Worm (Caenorhabditis elegans) whole organism, L4 larva: Measurements from ENCODE around the gene F01F1.3.

Experiments
- F37D6.2 ChIP-seq: sonication (generic microtip); optimal IDR thresholded peaks from 2 replicates; lab custom pipeline; 2016; ENCODE audit warnings: mild to moderate bottlenecking, missing genetic modification characterization, missing compliant biosample characterization
- T20F7.1 ChIP-seq: fragments of 200-800 bp; sonication (Bioruptor generic); optimal IDR thresholded peaks from 2 replicates; lab custom pipeline; 2018; ENCODE audit warnings: mild to moderate bottlenecking, missing genetic modification characterization, missing compliant biosample characterization
- T26A8.4 ChIP-seq: fragments of 200-800 bp; sonication (Bioruptor generic); IDR thresholded peaks from 2 replicates; pipeline ENCODE4 v1.3.6; 2022; ENCODE audit warnings: missing genetic modification characterization, missing compliant biosample characterization
- Y105C5A.15 ChIP-seq: fragments of 200-800 bp; sonication (Bioruptor generic); IDR thresholded peaks from 2 replicates; pipeline ENCODE4 v1.3.6; 2022; ENCODE audit warnings: missing genetic modification characterization, missing compliant biosample characterization
- Y48G9A.11 ChIP-seq: fragments of 200-800 bp; sonication (Bioruptor generic); IDR thresholded peaks from 2 replicates; pipeline ENCODE4 v1.3.6; 2022; ENCODE audit warnings: missing genetic modification reagents, missing genetic modification characterization, missing compliant biosample characterization
- Y5F2A.4 ChIP-seq: fragments of 200-800 bp; sonication (Bioruptor generic); optimal IDR thresholded peaks from 2 replicates; lab custom pipeline; 2018; ENCODE audit warnings: mild to moderate bottlenecking, missing genetic modification characterization, missing compliant biosample characterization
- ZK546.5 ChIP-seq, 2 experiments: sonication (generic microtip); optimal IDR thresholded peaks; 2 replicates each; lab custom pipeline; 2017; ENCODE audit warnings: missing biosample characterization in 2 of 2, missing genetic modification characterization in 2 of 2
- aly-2 ChIP-seq: sonication (generic microtip); optimal IDR thresholded peaks from 2 replicates; lab custom pipeline; 2018; ENCODE audit warnings: missing biosample characterization, missing genetic modification characterization
- arid-1 ChIP-seq: fragments of 200-800 bp; sonication (Bioruptor generic); conservative IDR thresholded peaks from 2 replicates; pipeline ENCODE4 v1.3.6; 2022; ENCODE audit warnings: missing genetic modification reagents, missing genetic modification characterization, missing compliant biosample characterization
- ceh-62 ChIP-seq: sonication (generic microtip); optimal IDR thresholded peaks from 2 replicates; lab custom pipeline; 2017; ENCODE audit warnings: missing biosample characterization, missing genetic modification characterization
- ctbp-1 ChIP-seq: fragments of 200-800 bp; sonication (Bioruptor generic); IDR thresholded peaks from 2 replicates; pipeline ENCODE4 v1.3.6; 2022; ENCODE audit warnings: missing genetic modification reagents, missing genetic modification characterization, missing compliant biosample characterization
- daf-12 ChIP-seq: fragments of 150-350 bp; optimal IDR thresholded peaks from 2 replicates; lab custom pipeline; 2014; ENCODE audit warnings: missing biosample characterization, missing genetic modification reagents, missing genetic modification characterization
- daf-16 ChIP-seq, 3 experiments: sonication (generic microtip); optimal IDR thresholded peaks; 2 replicates each; lab custom pipeline; 2016 to 2017; ENCODE audit warnings: missing genetic modification characterization in 3 of 3, missing genetic modification reagents in 3 of 3, mild to moderate bottlenecking in 2 of 3, missing compliant biosample characterization in 2 of 3, missing biosample characterization in 1 of 3, moderate library complexity in 1 of 3
- dmd-6 ChIP-seq: fragments of 200-800 bp; sonication (Bioruptor generic); IDR thresholded peaks from 2 replicates; pipeline ENCODE4 v1.3.6; 2022; ENCODE audit warnings: missing genetic modification reagents, missing genetic modification characterization, missing compliant biosample characterization
- dmd-8 ChIP-seq: fragments of 200-800 bp; sonication (Bioruptor generic); IDR thresholded peaks from 2 replicates; pipeline ENCODE4 v1.3.6; 2022; ENCODE audit warnings: missing genetic modification characterization, missing compliant biosample characterization
- duxl-1 ChIP-seq: sonication (generic microtip); optimal IDR thresholded peaks from 2 replicates; lab custom pipeline; 2016; ENCODE audit warnings: mild to moderate bottlenecking, missing genetic modification characterization, moderate library complexity, missing compliant biosample characterization; ENCODE audit not compliant: poor library complexity
- dve-1 ChIP-seq: sonication (generic microtip); optimal IDR thresholded peaks from 2 replicates; lab custom pipeline; 2017; ENCODE audit warnings: antibody characterized with exemption, mild to moderate bottlenecking, missing genetic modification characterization, missing compliant biosample characterization; ENCODE audit not compliant: insufficient read depth
- egl-43 ChIP-seq: fragments of 200-800 bp; sonication (Bioruptor generic); IDR thresholded peaks from 2 replicates; pipeline ENCODE4 v1.3.6; 2022; ENCODE audit warnings: missing genetic modification reagents, missing genetic modification characterization, missing compliant biosample characterization
- fkh-10 ChIP-seq: fragments of 150-350 bp; optimal IDR thresholded peaks from 2 replicates; lab custom pipeline; 2014; ENCODE audit warnings: missing biosample characterization, missing genetic modification reagents, missing genetic modification characterization
- hmg-1.1 ChIP-seq: fragments of 200-800 bp; sonication (Bioruptor generic); IDR thresholded peaks from 2 replicates; pipeline ENCODE4 v1.3.6; 2022; ENCODE audit warnings: missing genetic modification reagents, missing genetic modification characterization, missing compliant biosample characterization
- jun-1 ChIP-seq: fragments of 150-350 bp; optimal IDR thresholded peaks from 2 replicates; lab custom pipeline; 2014; ENCODE audit warnings: missing biosample characterization, missing genetic modification reagents, missing genetic modification characterization
- lin-38 ChIP-seq: fragments of 200-800 bp; sonication (Bioruptor generic); IDR thresholded peaks from 2 replicates; pipeline ENCODE4 v1.3.6; 2022; ENCODE audit warnings: missing genetic modification reagents, missing genetic modification characterization, missing compliant biosample characterization
- lir-3 ChIP-seq: sonication (generic microtip); optimal IDR thresholded peaks from 2 replicates; lab custom pipeline; 2016; ENCODE audit warnings: mild to moderate bottlenecking, missing genetic modification characterization, missing compliant biosample characterization
- mdl-1 ChIP-seq, 2 experiments: fragments of 150-350 bp in 1 of 2; sonication (generic microtip) in 1 of 2; optimal IDR thresholded peaks; 2 replicates each; lab custom pipeline; 2014 to 2017; ENCODE audit warnings: missing biosample characterization in 2 of 2, missing genetic modification characterization in 2 of 2
- mdt-29 ChIP-seq: fragments of 200-800 bp; sonication (Bioruptor generic); IDR thresholded peaks from 2 replicates; pipeline ENCODE4 v1.3.6; 2022; ENCODE audit warnings: missing genetic modification reagents, missing genetic modification characterization, missing compliant biosample characterization
- mxl-3 ChIP-seq: fragments of 200-800 bp; sonication (Bioruptor generic); optimal IDR thresholded peaks from 2 replicates; lab custom pipeline; 2018; ENCODE audit warnings: mild to moderate bottlenecking, missing genetic modification characterization, missing compliant biosample characterization
- nhr-10 ChIP-seq: fragments of 150-350 bp; optimal IDR thresholded peaks from 2 replicates; lab custom pipeline; 2014; ENCODE audit warnings: missing biosample characterization, missing genetic modification characterization
- nhr-102 ChIP-seq: sonication (generic microtip); optimal IDR thresholded peaks from 2 replicates; lab custom pipeline; 2016; ENCODE audit warnings: mild to moderate bottlenecking, missing genetic modification characterization, moderate library complexity, missing compliant biosample characterization
- nhr-11 ChIP-seq: fragments of 150-350 bp; optimal IDR thresholded peaks from 2 replicates; lab custom pipeline; 2014; ENCODE audit warnings: missing biosample characterization, missing genetic modification characterization
- nhr-111 ChIP-seq: fragments of 200-800 bp; sonication (Bioruptor generic); optimal IDR thresholded peaks from 2 replicates; lab custom pipeline; 2018; ENCODE audit warnings: mild to moderate bottlenecking, missing genetic modification characterization, missing compliant biosample characterization
- nhr-237 ChIP-seq: sonication (generic microtip); optimal IDR thresholded peaks from 2 replicates; lab custom pipeline; 2017; ENCODE audit warnings: missing biosample characterization, missing genetic modification characterization
- nhr-28 ChIP-seq: fragments of 150-350 bp; optimal IDR thresholded peaks from 2 replicates; lab custom pipeline; 2014; ENCODE audit warnings: missing biosample characterization, missing genetic modification characterization
- nhr-42 ChIP-seq: fragments of 200-800 bp; sonication (Bioruptor generic); IDR thresholded peaks from 2 replicates; pipeline ENCODE4 v1.3.6; 2022; ENCODE audit warnings: missing genetic modification characterization, missing compliant biosample characterization
- nhr-48 ChIP-seq: sonication (generic microtip); optimal IDR thresholded peaks from 2 replicates; lab custom pipeline; 2016; ENCODE audit warnings: mild to moderate bottlenecking, missing genetic modification characterization, missing compliant biosample characterization
- nhr-6 ChIP-seq: fragments of 150-350 bp; optimal IDR thresholded peaks from 2 replicates; lab custom pipeline; 2014; ENCODE audit warnings: missing biosample characterization, missing genetic modification characterization
- set-16 ChIP-seq: fragments of 200-800 bp; sonication (Bioruptor generic); IDR thresholded peaks from 2 replicates; pipeline ENCODE4 v1.3.6; 2022; ENCODE audit warnings: missing genetic modification reagents, missing genetic modification characterization, missing compliant biosample characterization
- spr-1 ChIP-seq: sonication (generic microtip); optimal IDR thresholded peaks from 2 replicates; lab custom pipeline; 2016; ENCODE audit warnings: mild to moderate bottlenecking, missing genetic modification characterization, missing compliant biosample characterization
- spr-3 ChIP-seq: fragments of 200-800 bp; sonication (Bioruptor generic); optimal IDR thresholded peaks from 2 replicates; lab custom pipeline; 2018; ENCODE audit warnings: mild to moderate bottlenecking, missing genetic modification characterization, missing compliant biosample characterization
- tag-97 ChIP-seq: fragments of 200-800 bp; sonication (Bioruptor generic); IDR thresholded peaks from 2 replicates; pipeline ENCODE4 v1.3.6; 2022; ENCODE audit warnings: missing genetic modification characterization, missing compliant biosample characterization
- unc-62 ChIP-seq, 3 experiments: fragments of 150-350 bp in 1 of 3; sonication (generic microtip); optimal IDR thresholded peaks in 2 of 3; peaks in 1 of 3; 1 replicate in 1 of 3; 2 replicates in 2 of 3; lab custom pipeline; 2014 to 2017; ENCODE audit warnings: missing biosample characterization in 3 of 3, missing genetic modification characterization in 3 of 3, missing genetic modification reagents in 3 of 3, missing genotype in 1 of 3
- zip-11 ChIP-seq: fragments of 200-800 bp; sonication (Bioruptor generic); IDR thresholded peaks from 2 replicates; pipeline ENCODE4 v1.3.6; 2022; ENCODE audit warnings: missing genetic modification characterization, missing compliant biosample characterization
- ztf-11 ChIP-seq: fragments of 150-350 bp; optimal IDR thresholded peaks from 2 replicates; lab custom pipeline; 2014; ENCODE audit warnings: missing biosample characterization, missing genetic modification characterization
- ztf-7 ChIP-seq: fragments of 150-350 bp; optimal IDR thresholded peaks from 2 replicates; lab custom pipeline; 2014; ENCODE audit warnings: missing biosample characterization, missing genetic modification characterization

Gene F01F1.3

ce11 chrIII:5879291-5879968 is 7.7 kb downstream of the F01F1.3 start, which contains the start of gene hpo-10 (continued):
- TF ChIP-seq nhr-11 = no peak
- no peak for TF ChIP-seq nhr-10 (tag; lab: Kevin White, UChicago)

- peak; percentile 33 for TF ChIP-seq lin-38 (GFP tag; lab: Robert Waterston, UW)
- TF ChIP-seq T26A8.4 (GFP tag; lab: Robert Waterston, UW) = 0 out of 2 replicates have a peak, but pooled peaks have one; percentile 16
- TF ChIP-seq unc-62 (GFP tag; optimal IDR thresholded peaks at IDR 0.05 in 1 of 2; lab: Kevin White, UChicago) = no peak
- TF ChIP-seq unc-62 (tag; optimal IDR thresholded peaks at IDR 0.05; lab: Kevin White, UChicago) = no peak
- TF ChIP-seq daf-16 (GFP tag; optimal IDR thresholded peaks at IDR 0.05; lab: Kevin White, UChicago) = no peak
- TF ChIP-seq daf-16 (tag; optimal IDR thresholded peaks at IDR 0.05; lab: Kevin White, UChicago) = no peak
Observed at ce11 chrIII:5882284-5882683, 10.5 kb downstream of the F01F1.3 start.

ce11 chrIII:5882823-5883222 is 11.1 kb downstream of the F01F1.3 start, which contains the start of gene F01F1.14:
Gene F01F1.14 (minus strand): TSS chrIII:5882923.
- TF ChIP-seq dve-1 (tag; lab: Kevin White, UChicago) (no peak), nhr-11 (no peak), ZK546.5 (tag; optimal IDR thresholded peaks at IDR 0.05; lab: Kevin White, UChicago) (no peak), lin-38 (GFP tag; lab: Robert Waterston, UW) (no peak), spr-1 (tag; lab: Kevin White, UChicago) (no peak), F37D6.2 (no peak), fkh-10 (GFP tag; lab: Kevin White, UChicago) (no peak), mdt-29 (GFP tag; lab: Robert Waterston, UW) (no peak), nhr-6 (no peak), ztf-11 (no peak), jun-1 (tag; lab: Kevin White, UChicago) (no peak), dmd-6 (no peak), nhr-111 (GFP tag; lab: Kevin White, UChicago) (no peak), egl-43 (GFP tag; lab: Robert Waterston, UW) (no peak), nhr-237 (tag; lab: Kevin White, UChicago) (no peak), daf-12 (no peak), aly-2 (tag; lab: Kevin White, UChicago) (no peak), hmg-1.1 (GFP tag; lab: Robert Waterston, UW) (no peak)

ce11 chrIII:5883517-5883916 is 11.8 kb downstream of the F01F1.3 start:
- no peak for TF ChIP-seq spr-3 (GFP tag; lab: Kevin White, UChicago)
- TF ChIP-seq arid-1 (GFP tag; lab: Robert Waterston, UW) = no peak
- no peak for TF ChIP-seq egl-43 (GFP tag; lab: Robert Waterston, UW)
- TF ChIP-seq lir-3 (tag; lab: Kevin White, UChicago) = no peak
- no peak for TF ChIP-seq mdl-1 (tag; optimal IDR thresholded peaks at IDR 0.05; lab: Kevin White, UChicago)
- no peak for TF ChIP-seq Y5F2A.4 (GFP tag; lab: Kevin White, UChicago)
- no peak for TF ChIP-seq dmd-8 (GFP tag; lab: Robert Waterston, UW)
- TF ChIP-seq mxl-3 = no peak
- no peak for TF ChIP-seq nhr-11
- TF ChIP-seq nhr-102 (tag; lab: Kevin White, UChicago) = no peak
- TF ChIP-seq nhr-42 (GFP tag; lab: Robert Waterston, UW) = no peak
- TF ChIP-seq dve-1 (tag; lab: Kevin White, UChicago) = no peak
- no peak for TF ChIP-seq duxl-1

- no peak for TF ChIP-seq tag-97 (GFP tag; lab: Robert Waterston, UW)
- TF ChIP-seq aly-2 (tag; lab: Kevin White, UChicago) = no peak
- TF ChIP-seq set-16 (GFP tag; lab: Robert Waterston, UW) = no peak
- no peak for TF ChIP-seq nhr-42 (GFP tag; lab: Robert Waterston, UW)
- no peak for TF ChIP-seq ceh-62 (tag; lab: Kevin White, UChicago)
- no peak for TF ChIP-seq Y105C5A.15
- no peak for TF ChIP-seq dmd-8 (GFP tag; lab: Robert Waterston, UW)
- TF ChIP-seq zip-11 (GFP tag; lab: Robert Waterston, UW) = no peak
- no peak for TF ChIP-seq T20F7.1 (GFP tag; lab: Kevin White, UChicago)
- no peak for TF ChIP-seq ztf-11
- no peak for TF ChIP-seq egl-43 (GFP tag; lab: Robert Waterston, UW)
- no peak for TF ChIP-seq nhr-48 (tag; lab: Kevin White, UChicago)
- TF ChIP-seq arid-1 (GFP tag; lab: Robert Waterston, UW) = no peak
- TF ChIP-seq Y48G9A.11 (GFP tag; lab: Robert Waterston, UW) = no peak
- TF ChIP-seq nhr-28 (tag; lab: Kevin White, UChicago) = no peak
- TF ChIP-seq ztf-7 (tag; lab: Kevin White, UChicago) = no peak
- no peak for TF ChIP-seq ctbp-1 (GFP tag; lab: Robert Waterston, UW)
Observed at ce11 chrIII:5884007-5884406, 12.3 kb downstream of the F01F1.3 start, which contains the start of gene C28H8.5. Gene C28H8.5 (plus strand): TSS chrIII:5884307.
